Worm (Caenorhabditis elegans) whole organism, L1 larva: ENCODE measurements around the gene mrpl-1.

ENCODE experiments used
- ama-1 ChIP-seq: fragments of 150-350 bp; optimal IDR thresholded peaks from 2 replicates; lab custom pipeline; 2014
- fkh-10 ChIP-seq: sonication (generic microtip); optimal IDR thresholded peaks from 2 replicates; lab custom pipeline; 2017; ENCODE audit warnings: missing biosample characterization, missing genetic modification reagents, missing genetic modification characterization
- fos-1 ChIP-seq: fragments of 150-350 bp; optimal IDR thresholded peaks from 2 replicates; lab custom pipeline; 2014; ENCODE audit warnings: missing biosample characterization, missing genetic modification characterization
- lin-39 ChIP-seq: fragments of 150-350 bp; optimal IDR thresholded peaks from 2 replicates; lab custom pipeline; 2014; ENCODE audit warnings: missing biosample characterization, missing genetic modification reagents, missing genetic modification characterization
- nhr-11 ChIP-seq: fragments of 150-350 bp; optimal IDR thresholded peaks from 2 replicates; lab custom pipeline; 2014; ENCODE audit warnings: missing biosample characterization, missing genetic modification characterization
- nhr-19 ChIP-seq: fragments of 200-800 bp; sonication (Bioruptor generic); conservative IDR thresholded peaks from 2 replicates; pipeline ENCODE4 v1.3.6; 2022; ENCODE audit warnings: missing genetic modification characterization, missing compliant biosample characterization
- nhr-77 ChIP-seq: fragments of 150-350 bp; optimal IDR thresholded peaks from 2 replicates; lab custom pipeline; 2014; ENCODE audit warnings: missing biosample characterization, missing genetic modification characterization
- tbx-2 ChIP-seq: sonication (generic microtip); optimal IDR thresholded peaks from 2 replicates; lab custom pipeline; 2016; ENCODE audit warnings: missing genetic modification characterization, missing compliant biosample characterization
- unc-62 ChIP-seq: fragments of 150-350 bp; optimal IDR thresholded peaks from 2 replicates; lab custom pipeline; 2014; ENCODE audit warnings: missing biosample characterization, missing genetic modification reagents, missing genetic modification characterization
- xbp-1 ChIP-seq: sonication (generic microtip); optimal IDR thresholded peaks from 2 replicates; lab custom pipeline; 2016; ENCODE audit warnings: missing genetic modification characterization, missing compliant biosample characterization
- ztf-11 ChIP-seq, 2 experiments: sonication (generic microtip); optimal IDR thresholded peaks; 2 replicates each; lab custom pipeline; 2016 to 2017; ENCODE audit warnings: missing genetic modification characterization in 2 of 2, missing biosample characterization in 1 of 2, missing compliant biosample characterization in 1 of 2
- ztf-4 ChIP-seq: fragments of 150-350 bp; optimal IDR thresholded peaks from 2 replicates; lab custom pipeline; 2014; ENCODE audit warnings: missing biosample characterization, missing genetic modification characterization

DNA sequence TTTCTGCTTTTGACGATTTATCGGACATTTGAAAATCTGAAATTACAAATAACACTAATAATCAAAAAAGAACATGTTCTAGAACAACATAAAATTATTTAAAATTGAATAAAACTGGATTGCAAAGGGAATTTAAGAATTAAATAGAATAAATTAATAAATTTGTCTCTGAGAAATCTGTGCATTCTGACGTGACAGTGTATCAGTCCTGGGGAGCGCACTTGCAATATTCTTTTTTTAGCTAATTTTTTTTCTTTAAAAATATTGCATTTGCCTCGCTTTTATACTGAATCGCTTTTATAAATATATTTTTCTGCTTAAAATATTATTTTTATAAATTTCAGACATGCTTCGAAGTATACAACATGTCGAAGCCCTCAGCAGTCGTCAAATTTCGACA is at the start of gene mrpl-1, which contains the start of the genes emc-6 and mrps-24:
- peak; percentile 58 for TF ChIP-seq nhr-19 (GFP tag; lab: Robert Waterston, UW)
- TF ChIP-seq nhr-11 (tag; lab: Kevin White, UChicago), result no peak
- no peak for TF ChIP-seq lin-39 (tag; lab: Kevin White, UChicago)
- no peak for TF ChIP-seq unc-62
- peak; percentile 56 for TF ChIP-seq tbx-2
- TF ChIP-seq ama-1 (lab: Kevin White, UChicago), result no peak
- no peak for TF ChIP-seq nhr-77 (tag; lab: Kevin White, UChicago)
- peak; percentile 68 for TF ChIP-seq xbp-1 (tag; lab: Kevin White, UChicago)
- TF ChIP-seq fkh-10 (GFP tag; lab: Kevin White, UChicago), result no peak
- no peak for TF ChIP-seq ztf-4 (tag; lab: Kevin White, UChicago)
- no peak for TF ChIP-seq fos-1 (tag; lab: Kevin White, UChicago)
- TF ChIP-seq ztf-11 (tag; optimal IDR thresholded peaks at IDR 0.05; lab: Kevin White, UChicago), result no peak
